Fruit fly (Drosophila melanogaster): ENCODE measurements around the gene Ugt36A1.

The Ugt36A1 gene

DNA sequence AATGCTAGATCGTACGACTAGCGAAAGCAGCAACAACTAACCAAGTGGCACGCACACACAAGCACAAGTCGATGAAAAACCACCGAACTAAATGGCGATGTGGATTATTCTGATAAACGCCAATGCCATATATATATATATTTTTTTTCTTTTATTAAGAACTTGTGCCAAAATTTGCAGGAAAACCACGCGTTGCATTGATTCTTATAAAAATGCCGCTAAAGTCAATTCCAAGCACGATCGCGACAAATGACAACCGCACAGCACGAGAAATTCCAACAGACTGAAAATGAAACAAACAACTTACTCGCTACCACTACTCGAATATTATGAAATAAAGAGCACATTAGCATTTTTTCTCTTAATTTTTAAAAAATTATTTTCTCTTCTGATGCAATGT, 37.8 kb downstream of the Ugt36A1 start, which contains the start of gene for:
Gene for (minus strand): TSS at position 287 of the 400 bp plus-strand sequence.
- TF ChIP-seq fru (GFP tag; optimal IDR thresholded peaks at IDR 0.05) (peak; percentile 14), woc (GFP tag; optimal IDR thresholded peaks at IDR 0.05) (no peak)

DNA sequence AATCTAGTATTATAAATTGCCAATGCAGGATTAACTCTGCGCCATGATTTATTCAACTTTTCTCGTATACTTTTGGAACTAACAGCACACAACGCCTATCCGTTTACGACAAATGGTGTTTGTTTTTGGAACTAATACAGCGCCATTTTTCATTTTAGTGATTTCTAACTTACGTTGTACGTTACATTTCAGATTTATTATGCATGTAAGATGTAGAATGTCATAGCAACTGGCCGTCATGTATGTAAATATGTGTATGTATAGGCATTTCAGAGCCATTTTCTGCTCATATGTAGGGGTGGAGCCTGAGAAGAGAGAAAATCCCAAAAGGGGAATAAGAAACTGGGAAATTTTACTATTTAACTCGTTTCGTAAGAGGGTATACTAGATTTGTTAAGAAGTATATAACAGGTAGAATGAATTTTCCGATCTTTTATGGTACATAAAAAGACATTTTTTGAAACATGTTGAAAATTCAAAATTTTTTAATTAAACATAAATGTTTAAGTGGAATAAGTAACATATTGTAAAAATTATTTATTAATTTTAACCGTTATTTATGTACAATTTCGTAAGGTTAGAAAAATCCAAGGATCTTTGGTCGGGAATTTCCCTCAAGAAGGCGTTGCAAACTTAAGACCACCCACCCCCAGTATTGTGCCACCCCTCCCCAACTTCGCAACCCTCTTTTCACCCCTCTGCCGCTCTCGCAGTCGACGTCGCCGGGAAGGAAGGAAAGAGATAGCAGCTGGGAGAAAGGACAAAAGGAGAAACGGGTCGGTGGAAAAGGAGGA, 38.6 kb downstream of the Ugt36A1 start:
- TF ChIP-seq Mio (GFP tag; optimal IDR thresholded peaks at IDR 0.05) (no peak), GATAd (GFP tag; optimal IDR thresholded peaks at IDR 0.05) (no peak), OdsH (GFP tag; optimal IDR thresholded peaks at IDR 0.05) (peak; percentile 7), pan (optimal IDR thresholded peaks at IDR 0.05) (no peak), dsf (GFP tag; optimal IDR thresholded peaks at IDR 0.05; ENCODE audit: borderline replicate concordance) (no peak), dmrt93B (GFP tag; optimal IDR thresholded peaks at IDR 0.05) (peak; percentile 26), Vsx2 (GFP tag; optimal IDR thresholded peaks at IDR 0.05; ENCODE audit: partially characterized antibody) (no peak), fru (GFP tag; optimal IDR thresholded peaks at IDR 0.05) (peak; percentile 33), Myc (optimal IDR thresholded peaks at IDR 0.05) (peak; percentile 90), CG32264 (GFP tag; optimal IDR thresholded peaks at IDR 0.05) (no peak), tai (GFP tag; optimal IDR thresholded peaks at IDR 0.05) (peak; percentile 46), foxo (GFP tag; optimal IDR thresholded peaks at IDR 0.05) (peak in 1 of 2 experiments; percentile 63), h (GFP tag; optimal IDR thresholded peaks at IDR 0.05) (peak; percentile 45), Hnf4 (GFP tag; optimal IDR thresholded peaks at IDR 0.05) (peak; percentile 26), Hr78 (GFP tag; optimal IDR thresholded peaks at IDR 0.05) (no peak), CrebA (GFP tag; optimal IDR thresholded peaks at IDR 0.05; ENCODE audit: borderline replicate concordance) (peak; percentile 60), Dif (GFP tag; optimal IDR thresholded peaks at IDR 0.05; ENCODE audit: partially characterized antibody) (no peak), dl (GFP tag; optimal IDR thresholded peaks at IDR 0.05; ENCODE audit: insufficient read depth in 1 of 2, partially characterized antibody in 2 of 2) (no peak), woc (GFP tag; optimal IDR thresholded peaks at IDR 0.05) (no peak), br (GFP tag; optimal IDR thresholded peaks at IDR 0.05) (no peak), usp (GFP tag; optimal IDR thresholded peaks at IDR 0.05) (no peak), Hr83 (GFP tag; optimal IDR thresholded peaks at IDR 0.05; ENCODE audit: poor library complexity, severe bottlenecking) (no peak), CG9705 (GFP tag; optimal IDR thresholded peaks at IDR 0.05) (no peak), HLH106 (tag; optimal IDR thresholded peaks at IDR 0.05) (peak; percentile 50), brk (GFP tag; optimal IDR thresholded peaks at IDR 0.05) (peak; percentile 19), sv (GFP tag; optimal IDR thresholded peaks at IDR 0.05) (no peak), Dfd (GFP tag; optimal IDR thresholded peaks at IDR 0.05) (no peak), lola (GFP tag; optimal IDR thresholded peaks at IDR 0.05) (no peak), psq (GFP tag; optimal IDR thresholded peaks at IDR 0.05) (no peak), rgr (GFP tag; optimal IDR thresholded peaks at IDR 0.05) (peak; percentile 34), Rel (GFP tag; optimal IDR thresholded peaks at IDR 0.05) (no peak), Rel (tag; optimal IDR thresholded peaks at IDR 0.05) (no peak), jim (GFP tag; optimal IDR thresholded peaks at IDR 0.05) (no peak), ey (GFP tag; optimal IDR thresholded peaks at IDR 0.05) (peak; percentile 43), Jra (GFP tag; optimal IDR thresholded peaks at IDR 0.05) (no peak), sage (GFP tag; optimal IDR thresholded peaks at IDR 0.05) (no peak), N (GFP tag; optimal IDR thresholded peaks at IDR 0.05) (no peak), Sp1 (GFP tag; optimal IDR thresholded peaks at IDR 0.05) (no peak), Abd-B (GFP tag; optimal IDR thresholded peaks at IDR 0.05) (no peak)

DNA sequence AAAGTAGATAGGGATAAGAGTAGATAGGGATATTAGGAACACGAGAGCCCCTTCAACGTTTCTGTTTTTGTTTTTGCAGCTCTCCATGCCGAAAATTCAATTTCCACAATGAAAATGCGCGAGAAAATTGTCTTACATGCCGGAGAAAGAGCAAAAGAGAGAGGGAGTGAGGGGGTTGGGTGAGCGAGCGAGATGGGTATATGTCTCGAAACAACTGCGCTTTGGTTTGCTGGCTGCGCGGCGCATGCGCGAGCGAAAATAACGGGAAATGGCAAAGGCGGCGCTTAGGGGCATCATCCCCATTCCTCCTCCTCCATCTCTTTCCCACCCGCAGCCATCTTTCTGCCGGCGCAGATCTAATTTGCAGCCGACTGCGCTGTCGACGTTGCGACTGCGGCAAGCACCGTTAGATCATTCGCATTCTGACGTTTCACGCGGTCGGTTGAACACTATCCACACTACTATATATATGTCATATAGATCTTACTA, 43.5 kb downstream of the Ugt36A1 start, which contains the start of gene Drgx:
Gene Drgx (plus strand): TSS at position 439 of the 489 bp plus-strand sequence.
- no peak for TF ChIP-seq h (GFP tag; optimal IDR thresholded peaks at IDR 0.05)
- peak; percentile 54 for TF ChIP-seq Vsx2 (GFP tag; optimal IDR thresholded peaks at IDR 0.05; ENCODE audit: partially characterized antibody)
- TF ChIP-seq lola (GFP tag; optimal IDR thresholded peaks at IDR 0.05), result no peak
- TF ChIP-seq OdsH (GFP tag; optimal IDR thresholded peaks at IDR 0.05), result no peak
- TF ChIP-seq fru (GFP tag; optimal IDR thresholded peaks at IDR 0.05), result no peak
- TF ChIP-seq jim (GFP tag; optimal IDR thresholded peaks at IDR 0.05), result no peak
- TF ChIP-seq Dif (GFP tag; optimal IDR thresholded peaks at IDR 0.05; ENCODE audit: partially characterized antibody), result peak; percentile 42
- TF ChIP-seq Jra (GFP tag; optimal IDR thresholded peaks at IDR 0.05), result no peak
- TF ChIP-seq dl (GFP tag; optimal IDR thresholded peaks at IDR 0.05; ENCODE audit: insufficient read depth in 1 of 2, partially characterized antibody in 2 of 2), result peak in 1 of 2 experiments; percentile 29

Data from whole organism, wandering third instar larva.